Worm (Caenorhabditis elegans) whole organism, young adult: ENCODE data around the gene ugt-66.
A peak's percentile ranks its signal among the peaks of the same experiment; 100 is the strongest.

Source experiments
- B0035.1 ChIP-seq: sonication (generic microtip); optimal IDR thresholded peaks from 2 replicates; lab custom pipeline; 2016; ENCODE audit warnings: missing genetic modification characterization, mild to moderate bottlenecking, missing compliant biosample characterization, missing genotype, missing genetic modification reagents
- C17E4.6 ChIP-seq: fragments of 200-800 bp; sonication (Bioruptor generic); IDR thresholded peaks from 2 replicates; pipeline ENCODE4 v1.3.6; 2022; ENCODE audit warnings: missing genetic modification reagents, missing genetic modification characterization, missing compliant biosample characterization
- F10E7.11 ChIP-seq: sonication (generic microtip); optimal IDR thresholded peaks from 2 replicates; lab custom pipeline; 2017; ENCODE audit warnings: mild to moderate bottlenecking, missing genetic modification characterization, moderate library complexity, missing compliant biosample characterization
- F52B5.7 ChIP-seq: sonication (generic microtip); optimal IDR thresholded peaks from 2 replicates; lab custom pipeline; 2016; ENCODE audit warnings: mild to moderate bottlenecking, missing genetic modification characterization, missing compliant biosample characterization
- F55B11.4 ChIP-seq: sonication (generic microtip); optimal IDR thresholded peaks from 2 replicates; lab custom pipeline; 2016; ENCODE audit warnings: missing compliant biosample characterization, missing genetic modification characterization, borderline replicate concordance; ENCODE audit not compliant: insufficient read depth
- Y79H2A.3 ChIP-seq: fragments of 200-800 bp; sonication (Bioruptor generic); conservative IDR thresholded peaks from 2 replicates; pipeline ENCODE4 v1.3.6; 2022; ENCODE audit warnings: missing genetic modification reagents, missing genetic modification characterization, missing compliant biosample characterization
- attf-5 ChIP-seq: fragments of 200-800 bp; sonication (Bioruptor generic); optimal IDR thresholded peaks from 2 replicates; lab custom pipeline; 2018; ENCODE audit warnings: mild to moderate bottlenecking, missing genetic modification characterization, missing compliant biosample characterization
- ets-4 ChIP-seq: fragments of 200-800 bp; sonication (Bioruptor generic); optimal IDR thresholded peaks from 2 replicates; lab custom pipeline; 2018; ENCODE audit warnings: mild to moderate bottlenecking, missing genetic modification characterization, missing compliant biosample characterization
- hlh-26 ChIP-seq: fragments of 200-800 bp; sonication (Bioruptor generic); conservative IDR thresholded peaks from 2 replicates; pipeline ENCODE4 v1.3.6; 2022; ENCODE audit warnings: missing genetic modification reagents, missing genetic modification characterization, missing compliant biosample characterization
- lsl-1 ChIP-seq: fragments of 200-800 bp; sonication (Bioruptor generic); optimal IDR thresholded peaks from 2 replicates; lab custom pipeline; 2018; ENCODE audit warnings: mild to moderate bottlenecking, missing genetic modification characterization, moderate library complexity, missing compliant biosample characterization
- mel-28 ChIP-seq: sonication (generic microtip); optimal IDR thresholded peaks from 2 replicates; lab custom pipeline; 2016; ENCODE audit warnings: borderline replicate concordance, mild to moderate bottlenecking, missing genetic modification characterization, missing compliant biosample characterization
- nhr-80 ChIP-seq: sonication (generic microtip); optimal IDR thresholded peaks from 2 replicates; lab custom pipeline; 2016; ENCODE audit warnings: missing genetic modification characterization, missing compliant biosample characterization
- pbrm-1 ChIP-seq: fragments of 200-800 bp; sonication (Bioruptor generic); IDR thresholded peaks from 2 replicates; pipeline ENCODE4 v1.3.6; 2022; ENCODE audit warnings: missing genetic modification reagents, missing genetic modification characterization, missing compliant biosample characterization
- rec-8 ChIP-seq, 2 experiments: sonication (generic microtip); optimal IDR thresholded peaks; 2 replicates each; lab custom pipeline; 2016; ENCODE audit warnings: mild to moderate bottlenecking in 2 of 2, missing genetic modification characterization in 2 of 2, missing genetic modification reagents in 2 of 2, missing genotype in 2 of 2, missing biosample characterization in 1 of 2, missing compliant biosample characterization in 1 of 2, moderate library complexity in 1 of 2
- ztf-26 ChIP-seq: sonication (generic microtip); optimal IDR thresholded peaks from 2 replicates; lab custom pipeline; 2017; ENCODE audit warnings: missing genetic modification characterization, missing compliant biosample characterization
- ztf-6 ChIP-seq: fragments of 200-800 bp; sonication (Bioruptor generic); IDR thresholded peaks from 2 replicates; pipeline ENCODE4 v1.3.6; 2022; ENCODE audit warnings: missing genetic modification reagents, missing genetic modification characterization, missing compliant biosample characterization

ugt-66 gene

DNA sequence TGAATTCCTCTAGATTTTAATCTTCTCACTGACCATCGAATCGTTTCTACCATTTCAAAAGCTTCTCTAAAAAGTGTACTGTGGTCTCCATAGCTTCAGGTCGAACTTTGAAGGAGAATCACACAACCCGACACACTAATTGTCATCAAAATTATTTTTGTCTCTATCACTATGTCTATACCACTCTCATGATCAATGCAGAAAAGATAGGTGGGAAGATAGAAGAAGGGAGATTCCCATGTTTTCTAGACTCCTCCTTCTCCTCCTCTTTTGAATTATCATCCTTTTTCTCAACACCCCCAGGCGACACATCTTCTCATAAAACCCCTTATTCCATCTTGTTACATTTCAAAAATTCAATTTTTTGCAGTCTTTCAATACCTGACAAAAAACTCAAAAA lies 48.5 kb downstream of the ugt-66 start, which contains the start of gene Y42G9A.3:
TSS of gene Y42G9A.3 (plus strand) at position 363 of the 400 bp plus-strand sequence.
- TF ChIP-seq ztf-6 (no peak), nhr-80 (tag; lab: Kevin White, UChicago) (peak; percentile 28), rec-8 (tag; optimal IDR thresholded peaks at IDR 0.05; lab: Kevin White, UChicago) (no peak)

- TF ChIP-seq ets-4 (GFP tag; lab: Kevin White, UChicago) = no peak
- TF ChIP-seq ztf-26 (tag; lab: Kevin White, UChicago) = peak; percentile 54
- TF ChIP-seq Y79H2A.3 (GFP tag; lab: Robert Waterston, UW) = no peak
- TF ChIP-seq B0035.1 = no peak
- no peak for TF ChIP-seq pbrm-1 (GFP tag; lab: Robert Waterston, UW)
- no peak for TF ChIP-seq F10E7.11
- TF ChIP-seq F55B11.4 (tag; lab: Kevin White, UChicago) = no peak
- no peak for TF ChIP-seq lsl-1 (GFP tag; lab: Kevin White, UChicago)
- TF ChIP-seq C17E4.6 = no peak
- no peak for TF ChIP-seq hlh-26 (GFP tag; lab: Robert Waterston, UW)
- TF ChIP-seq nhr-80 (tag; lab: Kevin White, UChicago) = peak; percentile 35
- TF ChIP-seq mel-28 = no peak
- no peak for TF ChIP-seq F52B5.7
Observed at ce11 chrIII:6145309-6145708, 49.1 kb downstream of the ugt-66 start.

ce11 chrIII:6144390-6144962 lies 49.9 kb downstream of the ugt-66 start:
- TF ChIP-seq attf-5 (GFP tag; lab: Kevin White, UChicago) = no peak
- peak; percentile 14 for TF ChIP-seq ztf-26 (tag; lab: Kevin White, UChicago)
- TF ChIP-seq, all 124 proteins: peak for 1
